Worm (Caenorhabditis elegans) whole organism, L2 larva: ENCODE measurements around the gene T22D1.1.

Source experiments
- C34F6.9 ChIP-seq: fragments of 150-350 bp; optimal IDR thresholded peaks from 2 replicates; lab custom pipeline; 2014; ENCODE audit warnings: missing biosample characterization, missing genetic modification characterization
- F13H6.1 ChIP-seq: sonication (generic microtip); optimal IDR thresholded peaks from 2 replicates; lab custom pipeline; 2016; ENCODE audit warnings: missing genetic modification characterization, missing compliant biosample characterization
- R02D3.7 ChIP-seq: fragments of 150-350 bp; optimal IDR thresholded peaks from 2 replicates; lab custom pipeline; 2014; ENCODE audit warnings: missing biosample characterization, missing genetic modification characterization
- Y55F3AM.14 ChIP-seq: fragments of 200-800 bp; sonication (Bioruptor generic); optimal IDR thresholded peaks from 2 replicates; lab custom pipeline; 2018; ENCODE audit warnings: mild to moderate bottlenecking, missing genetic modification characterization, missing compliant biosample characterization
- ZK546.5 ChIP-seq: sonication (generic microtip); optimal IDR thresholded peaks from 2 replicates; lab custom pipeline; 2017; ENCODE audit warnings: missing biosample characterization, missing genetic modification characterization
- alr-1 ChIP-seq: fragments of 150-350 bp; optimal IDR thresholded peaks from 2 replicates; lab custom pipeline; 2014; ENCODE audit warnings: missing biosample characterization, missing genetic modification characterization
- aly-2 ChIP-seq: fragments of 150-350 bp; optimal IDR thresholded peaks from 2 replicates; lab custom pipeline; 2014; ENCODE audit warnings: missing biosample characterization, missing genetic modification characterization
- ama-1 ChIP-seq: fragments of 150-350 bp; optimal IDR thresholded peaks from 2 replicates; lab custom pipeline; 2018; ENCODE audit warnings: inconsistent platforms
- blmp-1 ChIP-seq: sonication (generic microtip); optimal IDR thresholded peaks from 2 replicates; lab custom pipeline; 2017; ENCODE audit warnings: missing genetic modification characterization, mild to moderate bottlenecking, missing compliant biosample characterization, antibody characterized with exemption, moderate library complexity; ENCODE audit not compliant: insufficient read depth
- ceh-16 ChIP-seq: fragments of 150-350 bp; optimal IDR thresholded peaks from 2 replicates; lab custom pipeline; 2014; ENCODE audit warnings: missing biosample characterization, missing genetic modification characterization
- ceh-82 ChIP-seq: fragments of 150-350 bp; optimal IDR thresholded peaks from 2 replicates; lab custom pipeline; 2014; ENCODE audit warnings: missing biosample characterization, missing genetic modification characterization
- crh-2 ChIP-seq: sonication (generic microtip); optimal IDR thresholded peaks from 2 replicates; lab custom pipeline; 2017; ENCODE audit warnings: missing biosample characterization, missing genetic modification characterization
- dmd-4 ChIP-seq: sonication (generic microtip); optimal IDR thresholded peaks from 2 replicates; lab custom pipeline; 2017; ENCODE audit warnings: missing biosample characterization, missing genetic modification characterization
- egl-27 ChIP-seq: sonication (generic microtip); optimal IDR thresholded peaks from 3 replicates; lab custom pipeline; 2017; ENCODE audit warnings: missing biosample characterization, missing genetic modification reagents, missing genetic modification characterization
- elt-1 ChIP-seq: fragments of 150-350 bp; optimal IDR thresholded peaks from 2 replicates; lab custom pipeline; 2014; ENCODE audit warnings: missing biosample characterization, missing genetic modification characterization
- elt-3 ChIP-seq: sonication (generic microtip); optimal IDR thresholded peaks from 2 replicates; lab custom pipeline; 2017; ENCODE audit warnings: missing biosample characterization, missing genetic modification characterization
- fos-1 ChIP-seq: fragments of 150-350 bp; optimal IDR thresholded peaks from 2 replicates; lab custom pipeline; 2014; ENCODE audit warnings: missing biosample characterization, missing genetic modification characterization
- gmeb-1 ChIP-seq: fragments of 150-350 bp; optimal IDR thresholded peaks from 2 replicates; lab custom pipeline; 2014; ENCODE audit warnings: missing biosample characterization, missing genetic modification characterization
- lin-11 ChIP-seq: fragments of 150-350 bp; sonication (generic microtip); optimal IDR thresholded peaks from 2 replicates; lab custom pipeline; 2014; ENCODE audit warnings: missing biosample characterization, missing genetic modification characterization, inconsistent platforms, mixed read lengths
- lin-13 ChIP-seq: fragments of 150-350 bp; optimal IDR thresholded peaks from 2 replicates; lab custom pipeline; 2014; ENCODE audit warnings: missing biosample characterization, missing genetic modification reagents, missing genetic modification characterization
- lsy-2 ChIP-seq, 2 experiments: fragments of 150-350 bp in 1 of 2; sonication (generic microtip) in 1 of 2; optimal IDR thresholded peaks; 2 replicates each; lab custom pipeline; 2014 to 2017; ENCODE audit warnings: missing biosample characterization in 2 of 2, missing genetic modification characterization in 2 of 2
- mbf-1 ChIP-seq: sonication (generic microtip); optimal IDR thresholded peaks from 2 replicates; lab custom pipeline; 2017; ENCODE audit warnings: missing biosample characterization, missing genetic modification characterization
- mdl-1 ChIP-seq, 2 experiments: fragments of 150-350 bp in 1 of 2; sonication (generic microtip) in 1 of 2; optimal IDR thresholded peaks; 2 replicates each; lab custom pipeline; 2017; ENCODE audit warnings: missing biosample characterization in 2 of 2, missing genetic modification characterization in 2 of 2
- nhr-10 ChIP-seq: sonication (generic microtip); optimal IDR thresholded peaks from 2 replicates; lab custom pipeline; 2017; ENCODE audit warnings: missing biosample characterization, missing genetic modification characterization
- nhr-11 ChIP-seq: fragments of 150-350 bp; optimal IDR thresholded peaks from 2 replicates; lab custom pipeline; 2014; ENCODE audit warnings: missing biosample characterization, missing genetic modification characterization
- nhr-12 ChIP-seq: fragments of 150-350 bp; optimal IDR thresholded peaks from 2 replicates; lab custom pipeline; 2014; ENCODE audit warnings: missing biosample characterization, missing genetic modification characterization
- nhr-129 ChIP-seq: fragments of 150-350 bp; optimal IDR thresholded peaks from 2 replicates; lab custom pipeline; 2014; ENCODE audit warnings: missing biosample characterization, missing genetic modification characterization
- nhr-21 ChIP-seq: fragments of 150-350 bp; optimal IDR thresholded peaks from 2 replicates; lab custom pipeline; 2014; ENCODE audit warnings: missing biosample characterization, missing genetic modification characterization
- nhr-23 ChIP-seq: fragments of 150-350 bp; optimal IDR thresholded peaks from 2 replicates; lab custom pipeline; 2014; ENCODE audit warnings: missing biosample characterization, missing genetic modification reagents, missing genetic modification characterization
- nhr-237 ChIP-seq: fragments of 150-350 bp; optimal IDR thresholded peaks from 2 replicates; lab custom pipeline; 2014; ENCODE audit warnings: missing biosample characterization, missing genetic modification characterization
- nhr-25 ChIP-seq: fragments of 150-350 bp; sonication (generic microtip); optimal IDR thresholded peaks from 3 replicates; lab custom pipeline; 2014; ENCODE audit warnings: missing biosample characterization, missing genetic modification characterization
- nhr-6 ChIP-seq: fragments of 150-350 bp; optimal IDR thresholded peaks from 2 replicates; lab custom pipeline; 2014; ENCODE audit warnings: missing biosample characterization, missing genetic modification characterization
- nhr-77 ChIP-seq: fragments of 150-350 bp; optimal IDR thresholded peaks from 2 replicates; lab custom pipeline; 2014; ENCODE audit warnings: missing biosample characterization, missing genetic modification characterization
- peb-1 ChIP-seq: fragments of 150-350 bp; optimal IDR thresholded peaks from 2 replicates; lab custom pipeline; 2014; ENCODE audit warnings: missing biosample characterization, missing genetic modification characterization
- sem-4 ChIP-seq: fragments of 150-350 bp; optimal IDR thresholded peaks from 2 replicates; lab custom pipeline; 2014; ENCODE audit warnings: missing biosample characterization, missing genetic modification reagents, missing genetic modification characterization
- skn-1 ChIP-seq: sonication (generic microtip); optimal IDR thresholded peaks from 2 replicates; lab custom pipeline; 2017; ENCODE audit warnings: missing biosample characterization, missing genetic modification characterization
- sma-3 ChIP-seq: sonication (generic microtip); optimal IDR thresholded peaks from 2 replicates; lab custom pipeline; 2016; ENCODE audit warnings: missing genetic modification reagents, missing genetic modification characterization, missing compliant biosample characterization
- sma-9 ChIP-seq, 2 experiments: fragments of 150-350 bp in 1 of 2; sonication (generic microtip) in 1 of 2; optimal IDR thresholded peaks; 2 replicates each; lab custom pipeline; 2014 to 2016; ENCODE audit warnings: missing genetic modification characterization in 2 of 2, mild to moderate bottlenecking in 1 of 2, missing biosample characterization in 1 of 2, missing compliant biosample characterization in 1 of 2, missing genetic modification reagents in 1 of 2, moderate library complexity in 1 of 2
- snpc-4 ChIP-seq: fragments of 150-350 bp; optimal IDR thresholded peaks from 2 replicates; lab custom pipeline; 2014; ENCODE audit warnings: missing biosample characterization, missing genetic modification characterization
- unc-39 ChIP-seq: fragments of 150-350 bp; optimal IDR thresholded peaks from 2 replicates; lab custom pipeline; 2014; ENCODE audit warnings: missing biosample characterization, missing genetic modification characterization
- unc-55 ChIP-seq: fragments of 150-350 bp; sonication (generic microtip); optimal IDR thresholded peaks from 3 replicates; lab custom pipeline; 2014; ENCODE audit warnings: missing biosample characterization, missing genetic modification reagents, missing genetic modification characterization
- unc-62 ChIP-seq: fragments of 150-350 bp; optimal IDR thresholded peaks from 2 replicates; lab custom pipeline; 2014; ENCODE audit warnings: missing biosample characterization, missing genetic modification reagents, missing genetic modification characterization
- zag-1 ChIP-seq: fragments of 150-350 bp; optimal IDR thresholded peaks from 2 replicates; lab custom pipeline; 2014; ENCODE audit warnings: missing biosample characterization, missing genetic modification characterization
- ztf-1 ChIP-seq: fragments of 200-800 bp; sonication (Bioruptor generic); conservative IDR thresholded peaks from 2 replicates; pipeline ENCODE4 v1.3.6; 2022; ENCODE audit warnings: missing genetic modification characterization, missing compliant biosample characterization
- ztf-11 ChIP-seq: sonication (generic microtip); optimal IDR thresholded peaks from 2 replicates; lab custom pipeline; 2017; ENCODE audit warnings: missing biosample characterization, missing genetic modification characterization
- ztf-4 ChIP-seq: fragments of 150-350 bp; optimal IDR thresholded peaks from 2 replicates; lab custom pipeline; 2014; ENCODE audit warnings: missing biosample characterization, missing genetic modification characterization

T22D1.1 gene

DNA sequence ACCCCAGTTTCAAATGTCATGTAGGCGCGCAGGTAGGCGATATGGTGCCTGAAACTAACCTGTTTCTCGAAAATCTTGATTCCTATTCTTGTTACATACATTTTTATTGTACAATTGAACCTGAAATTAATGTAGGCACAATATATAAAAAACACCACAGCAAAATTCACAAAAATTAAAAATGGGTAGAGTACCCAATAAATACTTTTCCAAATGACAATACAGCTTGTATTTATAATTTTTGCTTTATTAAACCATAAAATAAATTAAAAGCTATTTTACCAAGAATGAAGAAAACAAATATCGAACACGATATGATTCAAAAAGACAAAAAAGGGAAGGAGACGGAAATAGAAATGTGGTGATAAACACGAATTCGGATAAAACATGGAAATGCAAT lies 39.8 kb upstream of the T22D1.1 start, which contains the start of gene tre-2:
Gene tre-2 (minus strand): TSS at position 101 of the 400 bp plus-strand sequence.
- TF ChIP-seq nhr-25 (tag; lab: Kevin White, UChicago), result no peak
- no peak for TF ChIP-seq egl-27
- no peak for TF ChIP-seq F13H6.1 (tag; lab: Kevin White, UChicago)
- TF ChIP-seq nhr-237 (tag; lab: Kevin White, UChicago), result no peak
- TF ChIP-seq nhr-12 (tag; lab: Kevin White, UChicago), result no peak
- TF ChIP-seq C34F6.9, result no peak
- TF ChIP-seq ceh-16 (tag; lab: Kevin White, UChicago), result no peak
- TF ChIP-seq nhr-6, result no peak
- TF ChIP-seq ceh-82 (tag; lab: Kevin White, UChicago), result no peak
- no peak for TF ChIP-seq lin-11
- TF ChIP-seq nhr-77 (tag; lab: Kevin White, UChicago), result no peak
- no peak for TF ChIP-seq ZK546.5 (tag; lab: Kevin White, UChicago)
- TF ChIP-seq crh-2 (tag; lab: Kevin White, UChicago), result no peak
- no peak for TF ChIP-seq ama-1 (lab: Kevin White, UChicago)
- TF ChIP-seq lsy-2 (tag; optimal IDR thresholded peaks at IDR 0.05; lab: Kevin White, UChicago), result no peak
- no peak for TF ChIP-seq R02D3.7 (tag; lab: Kevin White, UChicago)
- no peak for TF ChIP-seq nhr-21 (tag; lab: Kevin White, UChicago)
- TF ChIP-seq ztf-1, result no peak
- TF ChIP-seq, all 48 proteins: peak for 0

- TF ChIP-seq alr-1 (tag; lab: Kevin White, UChicago), result no peak
- TF ChIP-seq sem-4 (tag; lab: Kevin White, UChicago), result peak; percentile 19
- TF ChIP-seq sma-9 (GFP tag; optimal IDR thresholded peaks at IDR 0.05; lab: Kevin White, UChicago), result no peak
- no peak for TF ChIP-seq sma-9 (tag; optimal IDR thresholded peaks at IDR 0.05; lab: Kevin White, UChicago)
- TF ChIP-seq ZK546.5 (tag; lab: Kevin White, UChicago), result no peak
- TF ChIP-seq ztf-11 (tag; lab: Kevin White, UChicago), result no peak
- TF ChIP-seq ztf-1, result no peak
- no peak for TF ChIP-seq dmd-4 (tag; lab: Kevin White, UChicago)
- no peak for TF ChIP-seq peb-1
- TF ChIP-seq nhr-25 (tag; lab: Kevin White, UChicago), result no peak
- no peak for TF ChIP-seq aly-2
- no peak for TF ChIP-seq ceh-82 (tag; lab: Kevin White, UChicago)
- TF ChIP-seq lin-13 (GFP tag; lab: Kevin White, UChicago), result no peak
- no peak for TF ChIP-seq nhr-11 (tag; lab: Kevin White, UChicago)
- no peak for TF ChIP-seq nhr-21 (tag; lab: Kevin White, UChicago)
- TF ChIP-seq Y55F3AM.14 (GFP tag; lab: Kevin White, UChicago), result no peak
- no peak for TF ChIP-seq nhr-129 (tag; lab: Kevin White, UChicago)
- TF ChIP-seq skn-1 (tag; lab: Kevin White, UChicago), result no peak
- TF ChIP-seq zag-1, result no peak
- no peak for TF ChIP-seq mdl-1 (tag; optimal IDR thresholded peaks at IDR 0.05; lab: Kevin White, UChicago)
- TF ChIP-seq elt-1, result no peak
- TF ChIP-seq sma-3 (GFP tag; lab: Kevin White, UChicago), result peak; percentile 7
- no peak for TF ChIP-seq nhr-237 (tag; lab: Kevin White, UChicago)
- peak; percentile 73 for TF ChIP-seq C34F6.9
- no peak for TF ChIP-seq nhr-77 (tag; lab: Kevin White, UChicago)
- TF ChIP-seq unc-55, result no peak
- no peak for TF ChIP-seq fos-1
- TF ChIP-seq gmeb-1 (tag; lab: Kevin White, UChicago), result peak; percentile 4
- no peak for TF ChIP-seq ama-1 (lab: Kevin White, UChicago)
- TF ChIP-seq nhr-10 (tag; lab: Kevin White, UChicago), result no peak
- TF ChIP-seq R02D3.7 (tag; lab: Kevin White, UChicago), result no peak
- TF ChIP-seq nhr-23, result no peak
- TF ChIP-seq lsy-2 (tag; optimal IDR thresholded peaks at IDR 0.05; lab: Kevin White, UChicago), result no peak
- TF ChIP-seq elt-3 (tag; lab: Kevin White, UChicago), result no peak
- no peak for TF ChIP-seq unc-39 (tag; lab: Kevin White, UChicago)
- no peak for TF ChIP-seq ztf-4 (tag; lab: Kevin White, UChicago)
- no peak for TF ChIP-seq unc-62 (GFP tag; lab: Kevin White, UChicago)
- TF ChIP-seq mbf-1 (tag; lab: Kevin White, UChicago), result no peak
- no peak for TF ChIP-seq crh-2 (tag; lab: Kevin White, UChicago)
- TF ChIP-seq ceh-16 (tag; lab: Kevin White, UChicago), result no peak
- TF ChIP-seq blmp-1 (tag; lab: Kevin White, UChicago), result peak; percentile 30
- TF ChIP-seq snpc-4 (tag; lab: Kevin White, UChicago), result no peak
These were observed 35.5 kb upstream of the T22D1.1 start, which contains the start of the genes T05A12.3 and T05A12.4 for ce11 chrIV:6887601-6888099. T05A12.3 (minus strand) TSS chrIV:6887651. T05A12.4 (plus strand) TSS chrIV:6887948.
